Worm (Caenorhabditis elegans) whole organism, L3 larva: ENCODE results near the gene mccc-1.

ENCODE experiments used
- ZK546.5 ChIP-seq: sonication (generic microtip); optimal IDR thresholded peaks from 2 replicates; lab custom pipeline; 2017; ENCODE audit warnings: missing biosample characterization, missing genetic modification characterization
- aly-2 ChIP-seq: fragments of 150-350 bp; optimal IDR thresholded peaks from 2 replicates; lab custom pipeline; 2014; ENCODE audit warnings: missing biosample characterization, missing genetic modification characterization
- ceh-28 ChIP-seq: fragments of 150-350 bp; optimal IDR thresholded peaks from 2 replicates; lab custom pipeline; 2014; ENCODE audit warnings: missing biosample characterization, missing genetic modification reagents, missing genetic modification characterization
- ceh-82 ChIP-seq: fragments of 150-350 bp; optimal IDR thresholded peaks from 2 replicates; lab custom pipeline; 2014; ENCODE audit warnings: missing biosample characterization, missing genetic modification characterization
- ceh-9 ChIP-seq: sonication (generic microtip); optimal IDR thresholded peaks from 2 replicates; lab custom pipeline; 2018; ENCODE audit warnings: missing biosample characterization, missing genetic modification characterization
- daf-12 ChIP-seq: fragments of 150-350 bp; optimal IDR thresholded peaks from 2 replicates; lab custom pipeline; 2014; ENCODE audit warnings: missing biosample characterization, missing genetic modification reagents, missing genetic modification characterization
- egl-27 ChIP-seq: sonication (generic microtip); optimal IDR thresholded peaks from 4 replicates; lab custom pipeline; 2017; ENCODE audit warnings: missing biosample characterization, missing genetic modification reagents, missing genetic modification characterization
- egl-5 ChIP-seq: fragments of 150-350 bp; optimal IDR thresholded peaks from 2 replicates; lab custom pipeline; 2017; ENCODE audit warnings: missing biosample characterization, missing genetic modification reagents, missing genetic modification characterization, inconsistent platforms
- elt-1 ChIP-seq: fragments of 150-350 bp; optimal IDR thresholded peaks from 2 replicates; lab custom pipeline; 2014; ENCODE audit warnings: missing biosample characterization, missing genetic modification characterization
- elt-2 ChIP-seq: sonication (generic microtip); optimal IDR thresholded peaks from 2 replicates; lab custom pipeline; 2016; ENCODE audit warnings: missing genetic modification reagents, mild to moderate bottlenecking, missing genetic modification characterization, missing compliant biosample characterization
- elt-3 ChIP-seq, 3 experiments: fragments of 150-350 bp in 1 of 3; sonication (generic microtip) in 2 of 3; optimal IDR thresholded peaks; 2 replicates in 2 of 3; 4 replicates in 1 of 3; lab custom pipeline; 2014 to 2017; ENCODE audit warnings: missing biosample characterization in 3 of 3, missing genetic modification characterization in 3 of 3
- eor-1 ChIP-seq, 2 experiments: fragments of 150-350 bp; optimal IDR thresholded peaks; 2 replicates each; lab custom pipeline; 2014 to 2018; ENCODE audit warnings: missing biosample characterization in 2 of 2, missing genetic modification characterization in 2 of 2
- fkh-10 ChIP-seq: sonication (generic microtip); optimal IDR thresholded peaks from 2 replicates; lab custom pipeline; 2017; ENCODE audit warnings: missing biosample characterization, missing genetic modification reagents, missing genetic modification characterization
- fos-1 ChIP-seq: fragments of 150-350 bp; optimal IDR thresholded peaks from 2 replicates; lab custom pipeline; 2014; ENCODE audit warnings: missing biosample characterization, missing genetic modification characterization
- hmg-11 ChIP-seq: sonication (generic microtip); optimal IDR thresholded peaks from 2 replicates; lab custom pipeline; 2016; ENCODE audit warnings: missing genetic modification characterization, missing compliant biosample characterization
- jun-1 ChIP-seq: fragments of 150-350 bp; optimal IDR thresholded peaks from 2 replicates; lab custom pipeline; 2014; ENCODE audit warnings: missing biosample characterization, missing genetic modification reagents, missing genetic modification characterization
- lin-39 ChIP-seq: fragments of 150-350 bp; optimal IDR thresholded peaks from 2 replicates; lab custom pipeline; 2018; ENCODE audit warnings: missing biosample characterization, missing genetic modification reagents, missing genetic modification characterization
- lsy-12 ChIP-seq: sonication (generic microtip); optimal IDR thresholded peaks from 2 replicates; lab custom pipeline; 2016; ENCODE audit warnings: mild to moderate bottlenecking, missing genetic modification characterization, missing compliant biosample characterization
- mdl-1 ChIP-seq: fragments of 150-350 bp; optimal IDR thresholded peaks from 2 replicates; lab custom pipeline; 2014; ENCODE audit warnings: missing biosample characterization, missing genetic modification characterization
- mml-1 ChIP-seq: fragments of 150-350 bp; sonication (generic microtip); optimal IDR thresholded peaks from 3 replicates; lab custom pipeline; 2014; ENCODE audit warnings: missing biosample characterization, missing genetic modification characterization
- nfya-1 ChIP-seq: sonication (generic microtip); optimal IDR thresholded peaks from 2 replicates; lab custom pipeline; 2017; ENCODE audit warnings: missing genetic modification characterization, mild to moderate bottlenecking, missing compliant biosample characterization, antibody characterized with exemption, moderate library complexity; ENCODE audit not compliant: insufficient read depth
- nhr-12 ChIP-seq: fragments of 150-350 bp; optimal IDR thresholded peaks from 2 replicates; lab custom pipeline; 2014; ENCODE audit warnings: missing biosample characterization, missing genetic modification characterization
- nhr-237 ChIP-seq: fragments of 150-350 bp; optimal IDR thresholded peaks from 2 replicates; lab custom pipeline; 2014; ENCODE audit warnings: missing biosample characterization, missing genetic modification characterization
- nhr-25 ChIP-seq: sonication (generic microtip); optimal IDR thresholded peaks from 2 replicates; lab custom pipeline; 2017; ENCODE audit warnings: missing biosample characterization, missing genetic modification characterization
- nhr-28 ChIP-seq: fragments of 150-350 bp; optimal IDR thresholded peaks from 2 replicates; lab custom pipeline; 2014; ENCODE audit warnings: missing biosample characterization, missing genetic modification characterization
- nhr-43 ChIP-seq: sonication (generic microtip); optimal IDR thresholded peaks from 2 replicates; lab custom pipeline; 2016; ENCODE audit warnings: mild to moderate bottlenecking, missing genetic modification characterization, missing compliant biosample characterization; ENCODE audit not compliant: poor library complexity, severe bottlenecking
- nhr-76 ChIP-seq: fragments of 150-350 bp; sonication (generic microtip); optimal IDR thresholded peaks from 5 replicates; lab custom pipeline; 2014; ENCODE audit warnings: missing biosample characterization, missing genetic modification characterization
- nhr-77 ChIP-seq: fragments of 150-350 bp; optimal IDR thresholded peaks from 2 replicates; lab custom pipeline; 2014; ENCODE audit warnings: missing biosample characterization, missing genetic modification characterization
- pha-4 ChIP-seq: fragments of 150-350 bp; optimal IDR thresholded peaks from 2 replicates; lab custom pipeline; 2014; ENCODE audit warnings: missing biosample characterization, missing genetic modification reagents, missing genetic modification characterization
- pqm-1 ChIP-seq: fragments of 150-350 bp; optimal IDR thresholded peaks from 2 replicates; lab custom pipeline; 2017; ENCODE audit warnings: missing biosample characterization, missing genetic modification characterization, inconsistent platforms
- sea-2 ChIP-seq: fragments of 150-350 bp; sonication (generic microtip); optimal IDR thresholded peaks from 4 replicates; lab custom pipeline; 2014; ENCODE audit warnings: missing biosample characterization, missing genetic modification reagents, missing genetic modification characterization
- skn-1 ChIP-seq: fragments of 150-350 bp; optimal IDR thresholded peaks from 2 replicates; lab custom pipeline; 2014; ENCODE audit warnings: missing biosample characterization, missing genetic modification characterization
- tbx-2 ChIP-seq: sonication (generic microtip); optimal IDR thresholded peaks from 2 replicates; lab custom pipeline; 2016; ENCODE audit warnings: mild to moderate bottlenecking, missing genetic modification characterization, missing compliant biosample characterization
- unc-39 ChIP-seq: sonication (generic microtip); optimal IDR thresholded peaks from 4 replicates; lab custom pipeline; 2017; ENCODE audit warnings: missing biosample characterization, missing genetic modification characterization
- unc-62 ChIP-seq: fragments of 150-350 bp; sonication (generic microtip); optimal IDR thresholded peaks from 4 replicates; lab custom pipeline; 2014; ENCODE audit warnings: missing biosample characterization, missing genetic modification reagents, missing genetic modification characterization
- ztf-4 ChIP-seq: fragments of 150-350 bp; optimal IDR thresholded peaks from 2 replicates; lab custom pipeline; 2014; ENCODE audit warnings: missing biosample characterization, missing genetic modification characterization

Gene mccc-1

DNA sequence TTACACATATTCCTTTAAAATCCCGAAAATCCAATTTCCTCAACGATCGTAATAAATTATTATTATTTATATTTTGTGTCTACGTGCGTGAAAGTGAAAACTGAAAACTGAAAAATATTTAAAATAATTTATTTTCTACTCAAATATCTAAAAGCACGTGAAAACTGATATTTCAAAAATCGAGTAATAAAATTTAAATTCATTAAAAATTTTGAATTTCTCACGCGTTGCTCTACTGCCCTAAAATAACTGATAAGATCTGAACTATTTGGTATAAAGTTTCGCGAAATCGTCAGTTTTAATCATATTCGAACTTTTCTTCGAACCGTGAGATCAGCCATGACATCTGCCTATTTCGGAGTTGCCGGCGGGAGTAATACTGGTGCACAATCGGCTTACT lies 32.1 kb upstream of the mccc-1 start, which contains the start of gene ssq-1:
Gene ssq-1 (plus strand): TSS at position 301 of the 400 bp plus-strand sequence.
- TF ChIP-seq fos-1 (tag; lab: Kevin White, UChicago) (no peak), elt-3 (tag; optimal IDR thresholded peaks at IDR 0.05; lab: Kevin White, UChicago) (no peak), ztf-4 (no peak), ceh-82 (no peak), nhr-76 (tag; lab: Kevin White, UChicago) (no peak), elt-1 (tag; lab: Kevin White, UChicago) (no peak), ceh-28 (tag; lab: Kevin White, UChicago) (no peak), unc-62 (GFP tag; lab: Kevin White, UChicago) (no peak), nhr-28 (tag; lab: Kevin White, UChicago) (no peak), nhr-237 (no peak), egl-27 (tag; lab: Kevin White, UChicago) (no peak), hmg-11 (tag; lab: Kevin White, UChicago) (no peak)

- TF ChIP-seq ceh-9 (tag; lab: Kevin White, UChicago) (no peak), tbx-2 (no peak), mml-1 (tag; lab: Kevin White, UChicago) (no peak), nhr-12 (tag; lab: Kevin White, UChicago) (no peak), nfya-1 (no peak), nhr-25 (tag; lab: Kevin White, UChicago) (no peak), egl-5 (tag; lab: Kevin White, UChicago) (no peak), sea-2 (GFP tag; lab: Kevin White, UChicago) (no peak), lsy-12 (tag; lab: Kevin White, UChicago) (no peak), skn-1 (tag; lab: Kevin White, UChicago) (no peak), fkh-10 (GFP tag; lab: Kevin White, UChicago) (no peak), pqm-1 (tag; lab: Kevin White, UChicago) (no peak), nhr-28 (tag; lab: Kevin White, UChicago) (no peak), aly-2 (tag; lab: Kevin White, UChicago) (no peak), elt-3 (tag; optimal IDR thresholded peaks at IDR 0.05; lab: Kevin White, UChicago) (no peak), nhr-77 (tag; lab: Kevin White, UChicago) (no peak)
- TF ChIP-seq, all 47 proteins: peak for 0
Measured at ce11 chrIV:9852818-9853466, 31.4 kb upstream of the mccc-1 start.

- no peak for TF ChIP-seq jun-1
- TF ChIP-seq lin-39: no peak
- no peak for TF ChIP-seq ztf-4
- peak; percentile 73 for TF ChIP-seq pha-4
- TF ChIP-seq daf-12 (tag; lab: Kevin White, UChicago): no peak
- TF ChIP-seq fkh-10 (GFP tag; lab: Kevin White, UChicago): no peak
- TF ChIP-seq elt-1 (tag; lab: Kevin White, UChicago): no peak
- TF ChIP-seq aly-2 (tag; lab: Kevin White, UChicago): no peak
- no peak for TF ChIP-seq ZK546.5
- TF ChIP-seq eor-1 (tag; optimal IDR thresholded peaks at IDR 0.05; lab: Kevin White, UChicago): no peak
- TF ChIP-seq pqm-1 (tag; lab: Kevin White, UChicago): peak; percentile 39
- TF ChIP-seq skn-1 (tag; lab: Kevin White, UChicago): no peak
- no peak for TF ChIP-seq nhr-77 (tag; lab: Kevin White, UChicago)
- TF ChIP-seq ceh-28 (tag; lab: Kevin White, UChicago): no peak
- TF ChIP-seq elt-2 (tag; lab: Kevin White, UChicago): peak; percentile 64
- no peak for TF ChIP-seq sea-2 (GFP tag; lab: Kevin White, UChicago)
- TF ChIP-seq nhr-76 (tag; lab: Kevin White, UChicago): no peak
Measured at ce11 chrIV:9854952-9855351, 29.4 kb upstream of the mccc-1 start.

ce11 chrIV:9855712-9856111 lies 28.7 kb upstream of the mccc-1 start, which contains the start of gene K07F5.12:
TSS of gene K07F5.12 (plus strand) at chrIV:9856012.
- no peak for TF ChIP-seq nhr-12 (tag; lab: Kevin White, UChicago)
- TF ChIP-seq unc-39 (tag; lab: Kevin White, UChicago): no peak
- no peak for TF ChIP-seq pqm-1 (tag; lab: Kevin White, UChicago)
- TF ChIP-seq mdl-1: no peak
- no peak for TF ChIP-seq egl-5 (tag; lab: Kevin White, UChicago)
- no peak for TF ChIP-seq sea-2 (GFP tag; lab: Kevin White, UChicago)
- TF ChIP-seq mml-1 (tag; lab: Kevin White, UChicago): no peak
- TF ChIP-seq nhr-43 (tag; lab: Kevin White, UChicago): no peak
- no peak for TF ChIP-seq hmg-11 (tag; lab: Kevin White, UChicago)
- TF ChIP-seq lsy-12 (tag; lab: Kevin White, UChicago): no peak
- no peak for TF ChIP-seq eor-1 (tag; optimal IDR thresholded peaks at IDR 0.05; lab: Kevin White, UChicago)
- no peak for TF ChIP-seq nhr-28 (tag; lab: Kevin White, UChicago)
